Worm (Caenorhabditis elegans) whole organism, L1 larva: ENCODE results near the gene F17H10.1.

Experiments used
- C04F5.9 ChIP-seq: sonication (generic microtip); optimal IDR thresholded peaks from 2 replicates; lab custom pipeline; 2016; ENCODE audit warnings: missing genetic modification characterization, missing compliant biosample characterization
- C16A3.4 ChIP-seq: fragments of 150-350 bp; optimal IDR thresholded peaks from 2 replicates; lab custom pipeline; 2014; ENCODE audit warnings: missing biosample characterization, missing genetic modification characterization
- F16B12.6 ChIP-seq: fragments of 150-350 bp; optimal IDR thresholded peaks from 2 replicates; lab custom pipeline; 2014; ENCODE audit warnings: missing biosample characterization, missing genetic modification characterization
- blmp-1 ChIP-seq: fragments of 150-350 bp; optimal IDR thresholded peaks from 2 replicates; lab custom pipeline; 2014; ENCODE audit warnings: missing biosample characterization, missing genetic modification characterization
- ceh-63 ChIP-seq: fragments of 200-800 bp; sonication (Bioruptor generic); optimal IDR thresholded peaks from 2 replicates; lab custom pipeline; 2018; ENCODE audit warnings: mild to moderate bottlenecking, missing genetic modification characterization, missing compliant biosample characterization
- ceh-8 ChIP-seq: fragments of 200-800 bp; sonication (Bioruptor generic); optimal IDR thresholded peaks from 2 replicates; lab custom pipeline; 2018; ENCODE audit warnings: mild to moderate bottlenecking, missing genetic modification characterization, moderate library complexity, missing compliant biosample characterization
- ceh-82 ChIP-seq, 3 experiments: fragments of 150-350 bp in 1 of 3; sonication (generic microtip) in 2 of 3; optimal IDR thresholded peaks; 2 replicates each; lab custom pipeline; 2014 to 2017; ENCODE audit warnings: missing biosample characterization in 3 of 3, missing genetic modification characterization in 3 of 3
- ceh-88 ChIP-seq: fragments of 200-800 bp; sonication (Bioruptor generic); IDR thresholded peaks from 2 replicates; pipeline ENCODE4 v1.3.6; 2022; ENCODE audit warnings: missing genetic modification characterization, missing compliant biosample characterization
- efl-1 ChIP-seq, 4 experiments: fragments of 150-350 bp; optimal IDR thresholded peaks in 3 of 4; peaks in 1 of 4; 1 replicate in 1 of 4; 2 replicates in 3 of 4; lab custom pipeline; 2014; ENCODE audit warnings: missing biosample characterization in 2 of 4, missing genetic modification characterization in 2 of 4, missing genetic modification reagents in 2 of 4
- egl-27 ChIP-seq, 2 experiments: fragments of 150-350 bp in 1 of 2; sonication (generic microtip); optimal IDR thresholded peaks; 3 replicates each; lab custom pipeline; 2017 to 2018; ENCODE audit warnings: missing biosample characterization in 2 of 2, missing genetic modification characterization in 2 of 2, missing genetic modification reagents in 2 of 2
- ets-5 ChIP-seq: fragments of 200-800 bp; sonication (Bioruptor generic); IDR thresholded peaks from 2 replicates; pipeline ENCODE4 v1.3.6; 2022; ENCODE audit warnings: missing genetic modification characterization, missing compliant biosample characterization
- fkh-10 ChIP-seq: sonication (generic microtip); optimal IDR thresholded peaks from 2 replicates; lab custom pipeline; 2017; ENCODE audit warnings: missing biosample characterization, missing genetic modification reagents, missing genetic modification characterization
- fkh-8 ChIP-seq: sonication (generic microtip); optimal IDR thresholded peaks from 2 replicates; lab custom pipeline; 2016; ENCODE audit warnings: mild to moderate bottlenecking, missing genetic modification characterization, missing compliant biosample characterization
- fos-1 ChIP-seq: fragments of 150-350 bp; optimal IDR thresholded peaks from 2 replicates; lab custom pipeline; 2014; ENCODE audit warnings: missing biosample characterization, missing genetic modification characterization
- grh-1 ChIP-seq: fragments of 200-800 bp; sonication (Bioruptor generic); IDR thresholded peaks from 2 replicates; pipeline ENCODE4 v1.3.6; 2022; ENCODE audit warnings: missing genetic modification reagents, missing genetic modification characterization, missing compliant biosample characterization
- hlh-4 ChIP-seq: sonication (generic microtip); optimal IDR thresholded peaks from 2 replicates; lab custom pipeline; 2016; ENCODE audit warnings: mild to moderate bottlenecking, missing genetic modification characterization, missing compliant biosample characterization
- hpl-2 ChIP-seq: fragments of 150-350 bp; optimal IDR thresholded peaks from 2 replicates; lab custom pipeline; 2014; ENCODE audit warnings: missing biosample characterization, missing genetic modification reagents, missing genetic modification characterization
- irx-1 ChIP-seq: sonication (generic microtip); optimal IDR thresholded peaks from 2 replicates; lab custom pipeline; 2016; ENCODE audit warnings: missing genetic modification characterization, missing compliant biosample characterization
- isw-1 ChIP-seq: fragments of 200-800 bp; sonication (Bioruptor generic); IDR thresholded peaks from 2 replicates; pipeline ENCODE4 v1.3.6; 2022; ENCODE audit warnings: missing genetic modification characterization, missing compliant biosample characterization
- jun-1 ChIP-seq: fragments of 150-350 bp; optimal IDR thresholded peaks from 2 replicates; lab custom pipeline; 2014; ENCODE audit warnings: missing biosample characterization, missing genetic modification reagents, missing genetic modification characterization
- lin-14 ChIP-seq: fragments of 200-800 bp; sonication (Bioruptor generic); optimal IDR thresholded peaks from 2 replicates; lab custom pipeline; 2018; ENCODE audit warnings: mild to moderate bottlenecking, missing genetic modification characterization, moderate library complexity, missing compliant biosample characterization
- lin-39 ChIP-seq: fragments of 150-350 bp; optimal IDR thresholded peaks from 2 replicates; lab custom pipeline; 2014; ENCODE audit warnings: missing biosample characterization, missing genetic modification reagents, missing genetic modification characterization
- lir-3 ChIP-seq: sonication (generic microtip); optimal IDR thresholded peaks from 2 replicates; lab custom pipeline; 2016; ENCODE audit warnings: mild to moderate bottlenecking, missing genetic modification characterization, moderate library complexity, missing compliant biosample characterization; ENCODE audit not compliant: poor library complexity
- lsy-2 ChIP-seq, 2 experiments: fragments of 150-350 bp; optimal IDR thresholded peaks; 2 replicates each; lab custom pipeline; 2014; ENCODE audit warnings: missing biosample characterization in 2 of 2, missing genetic modification characterization in 2 of 2
- mab-9 ChIP-seq: fragments of 200-800 bp; sonication (Bioruptor generic); IDR thresholded peaks from 2 replicates; pipeline ENCODE4 v1.3.6; 2022; ENCODE audit warnings: missing genetic modification reagents, missing genetic modification characterization, missing compliant biosample characterization
- mdl-1 ChIP-seq, 2 experiments: fragments of 150-350 bp; optimal IDR thresholded peaks; 2 replicates each; lab custom pipeline; 2014 to 2017; ENCODE audit warnings: missing biosample characterization in 2 of 2, missing genetic modification characterization in 2 of 2, inconsistent platforms in 1 of 2
- mep-1 ChIP-seq: fragments of 150-350 bp; optimal IDR thresholded peaks from 2 replicates; lab custom pipeline; 2014; ENCODE audit warnings: missing biosample characterization, missing genetic modification characterization
- nhr-11 ChIP-seq: fragments of 150-350 bp; optimal IDR thresholded peaks from 2 replicates; lab custom pipeline; 2014; ENCODE audit warnings: missing biosample characterization, missing genetic modification characterization
- nhr-12 ChIP-seq: sonication (generic microtip); optimal IDR thresholded peaks from 2 replicates; lab custom pipeline; 2017; ENCODE audit warnings: missing biosample characterization, missing genetic modification characterization
- nhr-20 ChIP-seq: sonication (generic microtip); optimal IDR thresholded peaks from 2 replicates; lab custom pipeline; 2016; ENCODE audit warnings: mild to moderate bottlenecking, missing genetic modification characterization, missing compliant biosample characterization
- nhr-237 ChIP-seq: fragments of 150-350 bp; optimal IDR thresholded peaks from 2 replicates; lab custom pipeline; 2014; ENCODE audit warnings: missing biosample characterization, missing genetic modification characterization
- nhr-71 ChIP-seq: sonication (generic microtip); optimal IDR thresholded peaks from 2 replicates; lab custom pipeline; 2016; ENCODE audit warnings: mild to moderate bottlenecking, missing genetic modification characterization, moderate library complexity, missing compliant biosample characterization
- nhr-77 ChIP-seq: fragments of 150-350 bp; optimal IDR thresholded peaks from 2 replicates; lab custom pipeline; 2014; ENCODE audit warnings: missing biosample characterization, missing genetic modification characterization
- nhr-85 ChIP-seq: sonication (generic microtip); peaks from one replicate; lab custom pipeline; 2016; ENCODE audit warnings: missing genetic modification characterization, inconsistent platforms, missing compliant biosample characterization
- nhr-90 ChIP-seq: sonication (generic microtip); optimal IDR thresholded peaks from 2 replicates; lab custom pipeline; 2016; ENCODE audit warnings: mild to moderate bottlenecking, missing genetic modification characterization, missing compliant biosample characterization; ENCODE audit not compliant: poor library complexity
- pag-3 ChIP-seq: sonication (generic microtip); optimal IDR thresholded peaks from 2 replicates; lab custom pipeline; 2017; ENCODE audit warnings: missing genetic modification characterization, mild to moderate bottlenecking, missing compliant biosample characterization, antibody characterized with exemption, borderline replicate concordance; ENCODE audit not compliant: insufficient read depth
- pax-3 ChIP-seq: fragments of 200-800 bp; sonication (Bioruptor generic); optimal IDR thresholded peaks from 2 replicates; lab custom pipeline; 2018; ENCODE audit warnings: mild to moderate bottlenecking, missing genetic modification characterization, moderate library complexity, missing compliant biosample characterization
- rnt-1 ChIP-seq: sonication (generic microtip); optimal IDR thresholded peaks from 2 replicates; lab custom pipeline; 2016; ENCODE audit warnings: mild to moderate bottlenecking, missing genetic modification characterization, moderate library complexity, missing compliant biosample characterization
- skn-1 ChIP-seq: fragments of 150-350 bp; optimal IDR thresholded peaks from 2 replicates; lab custom pipeline; 2014; ENCODE audit warnings: missing biosample characterization, missing genetic modification characterization
- sox-4 ChIP-seq: sonication (generic microtip); optimal IDR thresholded peaks from 2 replicates; lab custom pipeline; 2016; ENCODE audit warnings: missing genetic modification characterization, missing compliant biosample characterization
- sup-37 ChIP-seq: fragments of 200-800 bp; sonication (Bioruptor generic); optimal IDR thresholded peaks from 2 replicates; lab custom pipeline; 2018; ENCODE audit warnings: mild to moderate bottlenecking, missing genetic modification characterization, missing compliant biosample characterization
- swsn-7 ChIP-seq: sonication (generic microtip); optimal IDR thresholded peaks from 2 replicates; lab custom pipeline; 2016; ENCODE audit warnings: missing genetic modification characterization, missing compliant biosample characterization
- tbx-2 ChIP-seq: sonication (generic microtip); optimal IDR thresholded peaks from 2 replicates; lab custom pipeline; 2016; ENCODE audit warnings: missing genetic modification characterization, missing compliant biosample characterization
- tlp-1 ChIP-seq: fragments of 150-350 bp; optimal IDR thresholded peaks from 2 replicates; lab custom pipeline; 2014; ENCODE audit warnings: missing biosample characterization, missing genetic modification characterization
- unc-130 ChIP-seq: fragments of 150-350 bp; optimal IDR thresholded peaks from 2 replicates; lab custom pipeline; 2017; ENCODE audit warnings: missing biosample characterization, missing genetic modification characterization, inconsistent platforms
- unc-30 ChIP-seq: sonication (generic microtip); optimal IDR thresholded peaks from 2 replicates; lab custom pipeline; 2017; ENCODE audit warnings: missing biosample characterization, missing genetic modification characterization
- unc-62 ChIP-seq: fragments of 150-350 bp; optimal IDR thresholded peaks from 2 replicates; lab custom pipeline; 2014; ENCODE audit warnings: missing biosample characterization, missing genetic modification reagents, missing genetic modification characterization
- unc-86 ChIP-seq: sonication (generic microtip); optimal IDR thresholded peaks from 2 replicates; lab custom pipeline; 2016; ENCODE audit warnings: missing genetic modification characterization, missing compliant biosample characterization
- unc-98 ChIP-seq: fragments of 200-800 bp; sonication (Bioruptor generic); IDR thresholded peaks from 2 replicates; pipeline ENCODE4 v1.3.6; 2022; ENCODE audit warnings: missing genetic modification characterization, missing compliant biosample characterization
- vab-15 ChIP-seq: sonication (generic microtip); optimal IDR thresholded peaks from 2 replicates; lab custom pipeline; 2017; ENCODE audit warnings: missing genotype, mild to moderate bottlenecking, missing genetic modification characterization, missing compliant biosample characterization
- xbp-1 ChIP-seq: sonication (generic microtip); optimal IDR thresholded peaks from 2 replicates; lab custom pipeline; 2016; ENCODE audit warnings: missing genetic modification characterization, missing compliant biosample characterization
- ztf-11 ChIP-seq, 2 experiments: sonication (generic microtip); optimal IDR thresholded peaks; 2 replicates each; lab custom pipeline; 2016 to 2017; ENCODE audit warnings: missing genetic modification characterization in 2 of 2, missing biosample characterization in 1 of 2, missing compliant biosample characterization in 1 of 2
- ztf-4 ChIP-seq: fragments of 150-350 bp; optimal IDR thresholded peaks from 2 replicates; lab custom pipeline; 2014; ENCODE audit warnings: missing biosample characterization, missing genetic modification characterization

Gene F17H10.1

DNA sequence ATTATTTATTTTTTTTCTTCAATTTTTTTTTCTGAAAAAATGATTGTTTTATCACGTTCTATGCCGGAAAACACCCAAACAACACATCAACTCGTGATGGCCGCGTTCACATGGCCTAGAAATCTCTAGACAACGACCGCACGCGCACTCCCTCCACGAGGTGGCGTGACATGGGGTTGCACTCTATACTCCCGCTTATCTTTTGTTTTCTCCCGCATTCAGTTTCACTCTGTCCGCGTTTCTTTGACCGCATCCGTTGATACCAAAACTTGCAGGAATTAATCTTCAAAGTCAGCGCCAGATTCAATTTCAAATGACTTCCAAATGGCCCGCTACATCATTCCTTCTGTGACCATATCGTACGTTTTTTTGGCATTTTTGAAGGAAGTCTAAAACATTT lies at the start of gene F17H10.1:
F17H10.1 (plus strand) TSS at position 276 of the 400 bp plus-strand sequence.
- TF ChIP-seq unc-130 (peak; percentile 86), C04F5.9 (tag; lab: Kevin White, UChicago) (no peak), fkh-8 (tag; lab: Kevin White, UChicago) (peak; percentile 44), sup-37 (no peak), swsn-7 (tag; lab: Kevin White, UChicago) (peak; percentile 58), unc-86 (tag; lab: Kevin White, UChicago) (no peak), pag-3 (tag; lab: Kevin White, UChicago) (peak; percentile 28), nhr-71 (tag; lab: Kevin White, UChicago) (peak; percentile 92), ceh-8 (no peak), ceh-82 (tag; optimal IDR thresholded peaks at IDR 0.05; lab: Kevin White, UChicago) (peak in 2 of 3 experiments; percentile 12 to 69), hpl-2 (GFP tag; lab: Kevin White, UChicago) (no peak), fkh-10 (GFP tag; lab: Kevin White, UChicago) (no peak), nhr-77 (tag; lab: Kevin White, UChicago) (no peak), C16A3.4 (tag; lab: Kevin White, UChicago) (peak; percentile 69), egl-27 (tag; optimal IDR thresholded peaks at IDR 0.05; lab: Kevin White, UChicago) (no peak), lin-39 (tag; lab: Kevin White, UChicago) (no peak), lin-14 (GFP tag; lab: Kevin White, UChicago) (peak; percentile 95), F16B12.6 (no peak), efl-1 (optimal IDR thresholded peaks at IDR 0.05; lab: Kevin White, UChicago) (peak in 1 of 2 experiments; percentile 18), efl-1 (GFP tag; optimal IDR thresholded peaks at IDR 0.05 in 1 of 2; lab: Kevin White, UChicago) (peak; percentile 17 to 89), unc-98 (no peak), sox-4 (tag; lab: Kevin White, UChicago) (peak; percentile 18), nhr-237 (tag; lab: Kevin White, UChicago) (no peak), tlp-1 (tag; lab: Kevin White, UChicago) (no peak), blmp-1 (tag; lab: Kevin White, UChicago) (peak; percentile 97), ets-5 (GFP tag; lab: Robert Waterston, UW) (no peak), ztf-4 (tag; lab: Kevin White, UChicago) (peak; percentile 38), ceh-88 (GFP tag; lab: Robert Waterston, UW) (0 out of 2 replicates have a peak, but pooled peaks have one; percentile 18), nhr-85 (tag; lab: Kevin White, UChicago) (peak; percentile 90), grh-1 (GFP tag; lab: Robert Waterston, UW) (no peak), nhr-90 (peak; percentile 85), isw-1 (GFP tag; lab: Robert Waterston, UW) (no peak), vab-15 (tag; lab: Kevin White, UChicago) (no peak), fos-1 (tag; lab: Kevin White, UChicago) (no peak), lsy-2 (tag; optimal IDR thresholded peaks at IDR 0.05; lab: Kevin White, UChicago) (peak in 1 of 2 experiments; percentile 56), irx-1 (tag; lab: Kevin White, UChicago) (peak; percentile 33), pax-3 (peak; percentile 19), ceh-63 (GFP tag; lab: Kevin White, UChicago) (no peak), mdl-1 (tag; optimal IDR thresholded peaks at IDR 0.05; lab: Kevin White, UChicago) (peak; percentile 28 to 98), unc-62 (no peak), unc-30 (no peak), xbp-1 (tag; lab: Kevin White, UChicago) (peak; percentile 46), mep-1 (tag; lab: Kevin White, UChicago) (peak; percentile 86), lir-3 (peak; percentile 71), nhr-11 (tag; lab: Kevin White, UChicago) (no peak), mab-9 (GFP tag; lab: Robert Waterston, UW) (no peak), nhr-12 (no peak), ztf-11 (tag; optimal IDR thresholded peaks at IDR 0.05; lab: Kevin White, UChicago) (no peak), hlh-4 (no peak), skn-1 (tag; lab: Kevin White, UChicago) (peak; percentile 55), tbx-2 (tag; lab: Kevin White, UChicago) (peak; percentile 72), jun-1 (no peak), nhr-20 (tag; lab: Kevin White, UChicago) (peak; percentile 93), rnt-1 (tag; lab: Kevin White, UChicago) (peak; percentile 91)
